Fruit fly (Drosophila melanogaster): ENCODE results near the gene VhaM9.7-a.

The VhaM9.7-a gene

DNA sequence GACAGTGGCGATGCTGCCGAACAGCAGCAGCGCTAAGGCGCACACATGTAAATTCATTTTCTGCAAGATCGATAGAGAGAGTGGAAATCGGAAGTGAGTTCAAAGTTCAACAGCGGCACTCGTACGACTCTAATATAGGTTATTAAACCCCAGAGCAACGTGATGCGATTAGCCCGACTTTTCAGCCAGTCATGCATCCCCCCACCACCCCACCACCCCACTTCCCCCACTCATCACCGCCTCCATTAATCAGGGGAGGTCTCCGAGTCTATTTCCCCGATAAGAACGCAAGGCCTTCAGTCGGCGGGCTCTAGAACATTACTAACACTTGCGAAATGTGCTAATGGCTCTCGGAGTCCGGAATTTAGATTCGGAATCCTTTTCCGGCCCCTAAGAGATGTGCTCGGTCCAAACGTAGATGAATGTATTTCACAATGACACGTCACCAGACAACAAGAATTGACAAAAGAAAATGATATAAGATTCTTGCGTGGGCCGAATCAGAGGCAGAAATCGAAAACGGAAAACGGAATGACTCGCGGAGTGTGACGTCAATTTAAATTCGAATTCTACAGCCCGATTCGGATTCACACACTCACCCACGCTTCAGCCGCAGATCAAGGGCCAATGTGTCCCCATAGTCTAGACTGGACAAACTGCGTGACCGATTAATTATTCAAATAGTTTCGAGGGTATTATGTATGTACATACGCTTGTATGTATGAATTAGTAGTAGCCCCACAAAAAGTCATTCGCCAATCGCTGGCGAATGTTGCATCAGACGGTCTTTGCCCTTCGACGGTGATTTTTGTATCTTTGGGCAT, 36.6 kb upstream of the VhaM9.7-a start (continued):
- no peak for TF ChIP-seq CG8290 (GFP tag; optimal IDR thresholded peaks at IDR 0.05)
- TF ChIP-seq CG8290 (tag; optimal IDR thresholded peaks at IDR 0.05), result peak in 1 of 2 experiments; percentile 8
- peak; percentile 67 for TF ChIP-seq CG34376 (GFP tag; optimal IDR thresholded peaks at IDR 0.05)
- TF ChIP-seq CG11456 (GFP tag; IDR thresholded peaks at IDR 0.05), result no peak
- TF ChIP-seq Aef1 (GFP tag; IDR thresholded peaks at IDR 0.05), result no peak
- peak; percentile 90 for TF ChIP-seq crol (GFP tag; IDR thresholded peaks at IDR 0.05)
- peak; percentile 70 for TF ChIP-seq Med (GFP tag)
- TF ChIP-seq D19B (GFP tag; optimal IDR thresholded peaks at IDR 0.05), result peak; percentile 42
- TF ChIP-seq Vsx1 (GFP tag; optimal IDR thresholded peaks at IDR 0.05), result no peak
- no peak for TF ChIP-seq CG2712 (tag; optimal IDR thresholded peaks at IDR 0.05)
- no peak for TF ChIP-seq CG11085 (GFP tag; IDR thresholded peaks at IDR 0.05)
- no peak for TF ChIP-seq CG12744 (GFP tag; optimal IDR thresholded peaks at IDR 0.05)
- TF ChIP-seq wor (GFP tag; IDR thresholded peaks at IDR 0.05), result no peak
- no peak for TF ChIP-seq CG1233 (GFP tag; optimal IDR thresholded peaks at IDR 0.05)
- peak; percentile 14 for TF ChIP-seq CG10543 (GFP tag; optimal IDR thresholded peaks at IDR 0.05)
- peak; percentile 32 for TF ChIP-seq nom (GFP tag; optimal IDR thresholded peaks at IDR 0.05)
- TF ChIP-seq jumu (GFP tag; optimal IDR thresholded peaks at IDR 0.05), result no peak
- TF ChIP-seq ash1 (GFP tag; optimal IDR thresholded peaks at IDR 0.05), result no peak

DNA sequence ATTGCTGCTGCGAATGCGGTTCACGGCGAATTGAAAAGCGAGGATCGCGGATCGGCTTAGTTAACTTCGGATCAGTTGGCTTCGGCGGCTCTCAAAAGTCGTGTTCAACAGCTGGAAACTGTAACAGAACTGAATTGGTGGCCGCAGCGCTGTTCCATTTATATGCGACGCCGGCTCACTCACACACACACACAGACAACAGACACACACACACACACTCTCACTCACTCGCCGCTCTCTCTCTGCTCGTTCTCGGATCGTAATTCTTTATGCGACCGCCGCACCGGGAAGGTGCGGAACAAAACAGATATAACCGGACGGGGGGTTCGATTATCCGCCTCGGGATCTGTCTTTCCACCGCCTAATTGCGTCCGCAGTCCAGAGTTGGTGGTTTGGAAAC, 35.3 kb upstream of the VhaM9.7-a start, which contains the start of gene CG46460:
TSS of gene CG46460 (minus strand) at position 139 of the 400 bp plus-strand sequence.
- no peak for TF ChIP-seq CG10654 (GFP tag; optimal IDR thresholded peaks at IDR 0.05)
- no peak for TF ChIP-seq CG18619 (GFP tag; optimal IDR thresholded peaks at IDR 0.05)
- no peak for TF ChIP-seq CG12299 (tag; optimal IDR thresholded peaks at IDR 0.05)
- 0 out of 2 replicates have a peak, but pooled peaks have one; percentile 22 for TF ChIP-seq Scr (GFP tag; IDR thresholded peaks at IDR 0.05; ENCODE audit: partially characterized antibody)
- TF ChIP-seq CG1602 (GFP tag; optimal IDR thresholded peaks at IDR 0.05), result no peak
- no peak for TF ChIP-seq cwo (GFP tag; optimal IDR thresholded peaks at IDR 0.05)
- TF ChIP-seq ems (GFP tag; optimal IDR thresholded peaks at IDR 0.05), result no peak
- TF ChIP-seq CG8359 (GFP tag; optimal IDR thresholded peaks at IDR 0.05; ENCODE audit: borderline replicate concordance), result no peak
- no peak for TF ChIP-seq CG9817 (tag; optimal IDR thresholded peaks at IDR 0.05)
- TF ChIP-seq CG14014 (GFP tag; IDR thresholded peaks at IDR 0.05), result 0 out of 2 replicates have a peak, but pooled peaks have one; percentile 20
- TF ChIP-seq pros (GFP tag; optimal IDR thresholded peaks at IDR 0.05), result no peak
- TF ChIP-seq sima (GFP tag; optimal IDR thresholded peaks at IDR 0.05), result no peak
- no peak for TF ChIP-seq CG3281 (GFP tag; optimal IDR thresholded peaks at IDR 0.05)
- no peak for TF ChIP-seq CG12744 (GFP tag; optimal IDR thresholded peaks at IDR 0.05)
- TF ChIP-seq bsh (GFP tag; optimal IDR thresholded peaks at IDR 0.05), result no peak
- TF ChIP-seq CG7357 (GFP tag; IDR thresholded peaks at IDR 0.05), result no peak
- TF ChIP-seq chif (GFP tag; optimal IDR thresholded peaks at IDR 0.05), result no peak
- no peak for TF ChIP-seq usp (GFP tag; optimal IDR thresholded peaks at IDR 0.05)
- no peak for TF ChIP-seq Optix (GFP tag; IDR thresholded peaks at IDR 0.05)
- no peak for TF ChIP-seq fd96Cb (tag; optimal IDR thresholded peaks at IDR 0.05)
- no peak for TF ChIP-seq tin (GFP tag; optimal IDR thresholded peaks at IDR 0.05)
- no peak for TF ChIP-seq CG2120 (GFP tag; optimal IDR thresholded peaks at IDR 0.05)
- TF ChIP-seq Asciz (GFP tag; optimal IDR thresholded peaks at IDR 0.05), result no peak
- TF ChIP-seq peb (GFP tag; IDR thresholded peaks at IDR 0.05), result no peak
- no peak for TF ChIP-seq Ada2b (GFP tag; IDR thresholded peaks at IDR 0.05)
- no peak for TF ChIP-seq dysf (GFP tag; IDR thresholded peaks at IDR 0.05)
- TF ChIP-seq tll (GFP tag; optimal IDR thresholded peaks at IDR 0.05), result no peak
- no peak for TF ChIP-seq CG30403 (GFP tag; optimal IDR thresholded peaks at IDR 0.05)
- no peak for TF ChIP-seq Sry-β (GFP tag; optimal IDR thresholded peaks at IDR 0.05)
- no peak for TF ChIP-seq lov (optimal IDR thresholded peaks at IDR 0.05)
- TF ChIP-seq lov (GFP tag; IDR thresholded peaks at IDR 0.05), result 0 out of 3 replicates have a peak, but pooled peaks have one; percentile 28
- peak; percentile 31; the same call in 1 of the 2 replicates for TF ChIP-seq sens-2 (GFP tag; IDR thresholded peaks at IDR 0.05)
- no peak for TF ChIP-seq CG1647 (GFP tag; optimal IDR thresholded peaks at IDR 0.05)
